Fruit fly (Drosophila melanogaster) whole organism, prepupa: ENCODE results near the gene CG18507.

Source experiments
- Blimp-1 ChIP-seq: fragments of 200-800 bp; sonication (Bioruptor generic); optimal IDR thresholded peaks from 3 replicates; lab custom pipeline; 2017; ENCODE audit warnings: missing biosample characterization, missing genetic modification characterization, mild to moderate bottlenecking, moderate library complexity, missing genetic modification reagents
- CG11294 ChIP-seq: fragments of 200-800 bp; sonication (Bioruptor generic); IDR thresholded peaks from 2 replicates; pipeline ENCODE4 v1.3.6; 2022; ENCODE audit warnings: missing biosample characterization, missing genetic modification characterization
- CG1621 ChIP-seq: fragments of 200-800 bp; sonication (Bioruptor generic); optimal IDR thresholded peaks from 3 replicates; lab custom pipeline; 2018; ENCODE audit warnings: missing biosample characterization, mild to moderate bottlenecking, missing genetic modification characterization
- CG3032 ChIP-seq: fragments of 200-800 bp; optimal IDR thresholded peaks from 2 replicates; lab custom pipeline; 2019; ENCODE audit warnings: missing biosample characterization, mild to moderate bottlenecking, missing genetic modification characterization, moderate library complexity
- CG32006 ChIP-seq: fragments of 200-800 bp; sonication (Bioruptor generic); optimal IDR thresholded peaks from 3 replicates; lab custom pipeline; 2017; ENCODE audit warnings: missing biosample characterization, mild to moderate bottlenecking, missing genetic modification characterization
- CG34406 ChIP-seq: fragments of 200-800 bp; sonication (Bioruptor generic); optimal IDR thresholded peaks from 3 replicates; lab custom pipeline; 2016; ENCODE audit warnings: missing biosample characterization, missing genetic modification characterization
- Sox102F ChIP-seq: fragments of 200-800 bp; sonication (Bioruptor generic); optimal IDR thresholded peaks from 2 replicates; lab custom pipeline; 2016; ENCODE audit warnings: missing biosample characterization, mild to moderate bottlenecking, missing genetic modification characterization
- dac ChIP-seq: fragments of 200-800 bp; sonication (Bioruptor generic); optimal IDR thresholded peaks from 2 replicates; lab custom pipeline; 2017; ENCODE audit warnings: missing biosample characterization, mild to moderate bottlenecking, missing genetic modification characterization
- fd59A ChIP-seq: fragments of 200-800 bp; sonication (Bioruptor generic); optimal IDR thresholded peaks from 2 replicates; lab custom pipeline; 2017; ENCODE audit warnings: missing biosample characterization, mild to moderate bottlenecking, missing genetic modification characterization, missing genetic modification reagents
- svp ChIP-seq: fragments of 200-800 bp; sonication (Bioruptor generic); peaks from one replicate; lab custom pipeline; 2016; ENCODE audit warnings: missing biosample characterization, missing genetic modification characterization

- TF ChIP-seq dac (GFP tag; lab: Kevin White, UChicago) (no peak), svp (GFP tag; lab: Kevin White, UChicago) (peak; percentile 75), CG3032 (tag; lab: Kevin White, UChicago) (peak; percentile 61), Sox102F (GFP tag; lab: Kevin White, UChicago) (no peak), fd59A (GFP tag; lab: Kevin White, UChicago) (no peak), CG1621 (tag; lab: Kevin White, UChicago) (peak; percentile 75), Blimp-1 (GFP tag; lab: Kevin White, UChicago) (no peak), CG34406 (GFP tag; lab: Kevin White, UChicago) (peak; percentile 22), CG11294 (GFP tag; lab: Robert Waterston, UW) (no peak), CG32006 (GFP tag; lab: Kevin White, UChicago) (peak; percentile 34)
Observed at dm6 chr2L:13665025-13665881, at the start of gene CG18507.
